Worm (Caenorhabditis elegans) whole organism, early embryonic: ENCODE measurements around the gene srh-85.

Experiments
- ama-1 ChIP-seq: fragments of 150-350 bp; optimal IDR thresholded peaks from 2 replicates; lab custom pipeline; 2014
- ceh-13 ChIP-seq: fragments of 200-800 bp; sonication (Bioruptor generic); optimal IDR thresholded peaks from 2 replicates; lab custom pipeline; 2018; ENCODE audit warnings: mild to moderate bottlenecking, missing genetic modification characterization, missing compliant biosample characterization
- ceh-36 ChIP-seq: sonication (generic microtip); optimal IDR thresholded peaks from 2 replicates; lab custom pipeline; 2016; ENCODE audit warnings: missing genetic modification characterization, inconsistent platforms, missing compliant biosample characterization
- flt-1 ChIP-seq: fragments of 200-800 bp; sonication (Bioruptor generic); IDR thresholded peaks from 2 replicates; pipeline ENCODE4 v1.3.6; 2022; ENCODE audit warnings: missing genetic modification characterization, missing compliant biosample characterization
- scrt-1 ChIP-seq: fragments of 200-800 bp; sonication (Bioruptor generic); IDR thresholded peaks from 2 replicates; pipeline ENCODE4 v1.3.6; 2022; ENCODE audit warnings: missing genetic modification characterization, missing compliant biosample characterization
- sea-1 ChIP-seq: fragments of 200-800 bp; sonication (Bioruptor generic); conservative IDR thresholded peaks from 2 replicates; pipeline ENCODE4 v1.3.6; 2022; ENCODE audit warnings: missing genetic modification characterization, missing compliant biosample characterization
- tbx-37 ChIP-seq: fragments of 200-800 bp; sonication (Bioruptor generic); conservative IDR thresholded peaks from 2 replicates; pipeline ENCODE4 v1.3.6; 2022; ENCODE audit warnings: missing genetic modification reagents, missing genetic modification characterization, missing compliant biosample characterization
- tra-4 ChIP-seq: sonication (generic microtip); optimal IDR thresholded peaks from 2 replicates; lab custom pipeline; 2017; ENCODE audit warnings: missing genetic modification characterization, missing compliant biosample characterization

ce11 chrV:3017930-3018329, 30.6 kb upstream of the srh-85 start:
- no peak for TF ChIP-seq tra-4 (tag; lab: Kevin White, UChicago)
- TF ChIP-seq ama-1 = no peak
- no peak for TF ChIP-seq tbx-37 (GFP tag; lab: Robert Waterston, UW)
- TF ChIP-seq flt-1 = no peak
- no peak for TF ChIP-seq sea-1 (GFP tag; lab: Robert Waterston, UW)
- no peak for TF ChIP-seq ceh-13
- TF ChIP-seq ceh-36 (tag; lab: Kevin White, UChicago) = no peak
- no peak for TF ChIP-seq scrt-1 (GFP tag; lab: Robert Waterston, UW)
